Fruit fly (Drosophila melanogaster) whole organism, embryonic: ENCODE measurements around the gene dlg1.

Experiments used
- ATbp ChIP-seq: fragments of 200-800 bp; sonication (Bioruptor generic); optimal IDR thresholded peaks from 2 replicates; lab custom pipeline; 2017; ENCODE audit warnings: missing biosample characterization, mild to moderate bottlenecking, missing genetic modification characterization, missing genetic modification reagents
- BEAF-32 ChIP-seq: fragments of 200-800 bp; sonication (Bioruptor generic); optimal IDR thresholded peaks from 3 replicates; lab custom pipeline; 2017; ENCODE audit warnings: missing biosample characterization, missing genetic modification characterization, mild to moderate bottlenecking, moderate library complexity, missing genetic modification reagents
- BtbVII ChIP-seq: fragments of 200-800 bp; sonication (Bioruptor generic); optimal IDR thresholded peaks from 3 replicates; lab custom pipeline; 2017; ENCODE audit warnings: missing biosample characterization, mild to moderate bottlenecking, missing genetic modification characterization
- CG1024 ChIP-seq: fragments of 200-800 bp; sonication (Bioruptor generic); IDR thresholded peaks from 2 replicates; pipeline ENCODE4 v1.3.6; 2022; ENCODE audit warnings: missing biosample characterization, missing genetic modification characterization
- CG12155 ChIP-seq: fragments of 200-800 bp; sonication (Bioruptor generic); optimal IDR thresholded peaks from 3 replicates; lab custom pipeline; 2016; ENCODE audit warnings: missing biosample characterization, missing genetic modification characterization
- CG13287 ChIP-seq: fragments of 200-800 bp; sonication (Bioruptor generic); IDR thresholded peaks from 2 replicates; pipeline ENCODE4 v1.3.6; 2022; ENCODE audit warnings: missing biosample characterization, missing genetic modification characterization; ENCODE audit not compliant: partially characterized antibody
- CG13296 ChIP-seq: fragments of 200-800 bp; sonication (Bioruptor generic); optimal IDR thresholded peaks from 3 replicates; lab custom pipeline; 2018; ENCODE audit warnings: missing biosample characterization, mild to moderate bottlenecking, missing genetic modification characterization
- CG14441 ChIP-seq: fragments of 200-800 bp; sonication (Bioruptor generic); IDR thresholded peaks from 2 replicates; pipeline ENCODE4 v1.3.6; 2022; ENCODE audit warnings: missing biosample characterization, missing genetic modification characterization
- CG15479 ChIP-seq: fragments of 200-800 bp; sonication (Bioruptor generic); optimal IDR thresholded peaks from 3 replicates; lab custom pipeline; 2019; ENCODE audit warnings: missing biosample characterization, mild to moderate bottlenecking, missing genetic modification characterization, moderate library complexity
- CG15601 ChIP-seq: fragments of 200-800 bp; sonication (Bioruptor generic); optimal IDR thresholded peaks from 3 replicates; lab custom pipeline; 2019; ENCODE audit warnings: missing biosample characterization, mild to moderate bottlenecking, missing genetic modification characterization, moderate library complexity
- CG17361 ChIP-seq: fragments of 200-800 bp; sonication (Bioruptor generic); IDR thresholded peaks from 3 replicates; pipeline ENCODE4 v1.3.6; 2022; ENCODE audit warnings: missing biosample characterization, missing genetic modification characterization
- CG2116 ChIP-seq: fragments of 200-800 bp; sonication (Bioruptor generic); optimal IDR thresholded peaks from 3 replicates; lab custom pipeline; 2018; ENCODE audit warnings: missing biosample characterization, mild to moderate bottlenecking, missing genetic modification characterization
- CG2202 ChIP-seq: fragments of 200-800 bp; sonication (Bioruptor generic); optimal IDR thresholded peaks from 2 replicates; lab custom pipeline; 2018; ENCODE audit warnings: missing biosample characterization, mild to moderate bottlenecking, missing genetic modification characterization
- CG3163 ChIP-seq: fragments of 200-800 bp; sonication (Bioruptor generic); optimal IDR thresholded peaks from 3 replicates; lab custom pipeline; 2016; ENCODE audit warnings: missing biosample characterization, missing genetic modification characterization
- CG4282 ChIP-seq: fragments of 200-800 bp; sonication (Bioruptor generic); optimal IDR thresholded peaks from 2 replicates; lab custom pipeline; 2016; ENCODE audit warnings: missing biosample characterization, missing genetic modification characterization
- CG6175 ChIP-seq: fragments of 200-800 bp; sonication (Bioruptor generic); IDR thresholded peaks from 3 replicates; pipeline ENCODE4 v1.3.6; 2022; ENCODE audit warnings: missing biosample characterization, missing genetic modification characterization
- CG7271 ChIP-seq: fragments of 200-800 bp; sonication (Bioruptor generic); optimal IDR thresholded peaks from 2 replicates; lab custom pipeline; 2018; ENCODE audit warnings: missing biosample characterization, mild to moderate bottlenecking, missing genetic modification characterization, moderate library complexity
- CG8765 ChIP-seq: fragments of 200-800 bp; sonication (Bioruptor generic); IDR thresholded peaks from 2 replicates; pipeline ENCODE4 v1.3.6; 2022; ENCODE audit warnings: missing biosample characterization, missing genetic modification characterization
- CG8944 ChIP-seq: fragments of 200-800 bp; sonication (Bioruptor generic); optimal IDR thresholded peaks from 3 replicates; lab custom pipeline; 2016; ENCODE audit warnings: missing biosample characterization, missing genetic modification characterization
- CG9932 ChIP-seq: fragments of 200-800 bp; sonication (Bioruptor generic); IDR thresholded peaks from 2 replicates; pipeline ENCODE4 v1.3.6; 2022; ENCODE audit warnings: missing biosample characterization, missing genetic modification characterization
- CkIIα-i1 ChIP-seq: fragments of 200-800 bp; sonication (Bioruptor generic); IDR thresholded peaks from 2 replicates; pipeline ENCODE4 v1.3.6; 2022; ENCODE audit warnings: missing biosample characterization, missing genetic modification characterization
- Doc2 ChIP-seq: fragments of 200-800 bp; sonication (Bioruptor generic); IDR thresholded peaks from 2 replicates; pipeline ENCODE4 v1.3.6; 2022; ENCODE audit warnings: missing biosample characterization, missing genetic modification characterization
- Dref ChIP-seq: fragments of 200-800 bp; sonication (Bioruptor generic); IDR thresholded peaks from 2 replicates; pipeline ENCODE4 v1.3.6; 2022; ENCODE audit warnings: missing biosample characterization, missing genetic modification characterization
- Fer1 ChIP-seq: fragments of 200-800 bp; sonication (Bioruptor generic); optimal IDR thresholded peaks from 2 replicates; lab custom pipeline; 2017; ENCODE audit warnings: missing biosample characterization, mild to moderate bottlenecking, missing genetic modification characterization
- Gug ChIP-seq: fragments of 200-800 bp; sonication (Bioruptor generic); IDR thresholded peaks from 4 replicates; pipeline ENCODE4 v1.3.6; 2022; ENCODE audit warnings: missing biosample characterization, missing genetic modification characterization
- H2.0 ChIP-seq: fragments of 200-800 bp; sonication (Bioruptor generic); IDR thresholded peaks from 2 replicates; pipeline ENCODE4 v1.3.6; 2022; ENCODE audit warnings: missing biosample characterization, missing genetic modification characterization
- HHEX ChIP-seq: fragments of 200-800 bp; sonication (Bioruptor generic); optimal IDR thresholded peaks from 3 replicates; lab custom pipeline; 2017; ENCODE audit warnings: missing biosample characterization, mild to moderate bottlenecking, missing genetic modification characterization, missing genetic modification reagents
- HLHmδ ChIP-seq: fragments of 200-800 bp; sonication (Bioruptor generic); optimal IDR thresholded peaks from 2 replicates; lab custom pipeline; 2018; ENCODE audit warnings: missing biosample characterization, mild to moderate bottlenecking, missing genetic modification characterization, moderate library complexity
- Hr3 ChIP-seq: fragments of 200-800 bp; sonication (Bioruptor generic); optimal IDR thresholded peaks from 3 replicates; lab custom pipeline; 2016; ENCODE audit warnings: missing biosample characterization, missing genetic modification characterization
- Jarid2 ChIP-seq: fragments of 200-800 bp; sonication (Bioruptor generic); optimal IDR thresholded peaks from 3 replicates; lab custom pipeline; 2017; ENCODE audit warnings: mild to moderate bottlenecking, missing biosample characterization, missing genetic modification reagents, missing genetic modification characterization
- Nf-YA ChIP-seq: fragments of 200-800 bp; sonication (Bioruptor generic); IDR thresholded peaks from 2 replicates; pipeline ENCODE4 v1.3.6; 2022; ENCODE audit warnings: missing biosample characterization, missing genetic modification characterization
- Oli ChIP-seq: fragments of 200-800 bp; sonication (Bioruptor generic); optimal IDR thresholded peaks from 2 replicates; lab custom pipeline; 2018; ENCODE audit warnings: missing biosample characterization, mild to moderate bottlenecking, missing genetic modification characterization, moderate library complexity
- Sox100B ChIP-seq: fragments of 200-800 bp; sonication (Bioruptor generic); optimal IDR thresholded peaks from 3 replicates; lab custom pipeline; 2018; ENCODE audit warnings: missing biosample characterization, mild to moderate bottlenecking, missing genetic modification characterization
- TFAM ChIP-seq: fragments of 200-800 bp; sonication (Bioruptor generic); optimal IDR thresholded peaks from 2 replicates; lab custom pipeline; 2017; ENCODE audit warnings: missing biosample characterization, missing genetic modification characterization, inconsistent platforms
- abd-A ChIP-seq: fragments of 200-800 bp; sonication (Bioruptor generic); optimal IDR thresholded peaks from 3 replicates; lab custom pipeline; 2019; ENCODE audit warnings: missing biosample characterization, mild to moderate bottlenecking, missing genetic modification characterization, moderate library complexity
- dmrt11E ChIP-seq: fragments of 200-800 bp; sonication (Bioruptor generic); optimal IDR thresholded peaks from 3 replicates; lab custom pipeline; 2018; ENCODE audit warnings: missing biosample characterization, mild to moderate bottlenecking, missing genetic modification characterization, moderate library complexity
- gcm2 ChIP-seq: fragments of 200-800 bp; sonication (Bioruptor generic); optimal IDR thresholded peaks from 2 replicates; lab custom pipeline; 2016; ENCODE audit warnings: missing biosample characterization, missing genetic modification characterization
- grau ChIP-seq: fragments of 200-800 bp; optimal IDR thresholded peaks from 3 replicates; lab custom pipeline; 2019; ENCODE audit warnings: missing biosample characterization, mild to moderate bottlenecking, missing genetic modification characterization, moderate library complexity
- gsb-n ChIP-seq: fragments of 200-800 bp; sonication (Bioruptor generic); optimal IDR thresholded peaks from 3 replicates; lab custom pipeline; 2018; ENCODE audit warnings: missing biosample characterization, mild to moderate bottlenecking, missing genetic modification characterization
- insv ChIP-seq, 2 experiments: fragments of 200-800 bp; sonication (Bioruptor generic); optimal IDR thresholded peaks; 3 replicates each; lab custom pipeline; 2016 to 2018; ENCODE audit warnings: missing biosample characterization in 2 of 2, missing genetic modification characterization in 2 of 2
- jing ChIP-seq: fragments of 200-800 bp; sonication (Bioruptor generic); optimal IDR thresholded peaks from 2 replicates; lab custom pipeline; 2018; ENCODE audit warnings: missing biosample characterization, mild to moderate bottlenecking, missing genetic modification characterization
- luna ChIP-seq: fragments of 200-800 bp; sonication (Bioruptor generic); optimal IDR thresholded peaks from 2 replicates; lab custom pipeline; 2016; ENCODE audit warnings: missing biosample characterization, missing genetic modification characterization
- pb ChIP-seq: fragments of 200-800 bp; sonication (Bioruptor generic); optimal IDR thresholded peaks from 3 replicates; lab custom pipeline; 2016; ENCODE audit warnings: missing biosample characterization, missing genetic modification characterization
- peb ChIP-seq: fragments of 200-800 bp; sonication (Bioruptor generic); IDR thresholded peaks from 2 replicates; pipeline ENCODE4 v1.3.6; 2022; ENCODE audit warnings: missing biosample characterization, missing genetic modification characterization
- pum ChIP-seq: fragments of 200-800 bp; sonication (Bioruptor generic); optimal IDR thresholded peaks from 2 replicates; lab custom pipeline; 2016; ENCODE audit warnings: missing biosample characterization, missing genetic modification characterization
- ro ChIP-seq: fragments of 200-800 bp; sonication (Bioruptor generic); IDR thresholded peaks from 2 replicates; pipeline ENCODE4 v1.3.6; 2022; ENCODE audit warnings: missing biosample characterization, missing genetic modification characterization
- seq ChIP-seq: fragments of 200-800 bp; sonication (Bioruptor generic); IDR thresholded peaks from 2 replicates; pipeline ENCODE4 v1.3.6; 2022; ENCODE audit warnings: missing biosample characterization, missing genetic modification characterization
- ttk ChIP-seq: fragments of 200-800 bp; sonication (Bioruptor generic); IDR thresholded peaks from 2 replicates; pipeline ENCODE4 v2.1.2; 2022; ENCODE audit warnings: missing biosample characterization, missing genetic modification characterization
- unc-4 ChIP-seq: fragments of 200-800 bp; sonication (Bioruptor generic); IDR thresholded peaks from 2 replicates; pipeline ENCODE4 v1.3.6; 2022; ENCODE audit warnings: missing biosample characterization, missing genetic modification characterization; ENCODE audit not compliant: partially characterized antibody
- wek ChIP-seq: fragments of 200-800 bp; sonication (Bioruptor generic); optimal IDR thresholded peaks from 3 replicates; lab custom pipeline; 2018; ENCODE audit warnings: missing biosample characterization, mild to moderate bottlenecking, missing genetic modification characterization, moderate library complexity

Gene dlg1

dm6 chrX:11454189-11454882 is 84.9 kb downstream of the dlg1 start, which contains the start of the genes Evi5 and HP5 (continued):
- TF ChIP-seq seq (GFP tag; lab: Robert Waterston, UW) = no peak
- no peak for TF ChIP-seq pb (GFP tag; lab: Kevin White, UChicago)
- TF ChIP-seq Gug (GFP tag; lab: Robert Waterston, UW) = peak; percentile 82
- peak; percentile 54; the same call in 1 of the 3 replicates for TF ChIP-seq CG6175
- TF ChIP-seq Fer1 (GFP tag; lab: Kevin White, UChicago) = peak; percentile 15
- TF ChIP-seq insv (GFP tag; optimal IDR thresholded peaks at IDR 0.05; lab: Kevin White, UChicago) = no peak
- TF ChIP-seq HHEX (GFP tag; lab: Kevin White, UChicago) = no peak
- peak; percentile 56 for TF ChIP-seq grau
- no peak for TF ChIP-seq ATbp (GFP tag; lab: Kevin White, UChicago)
- no peak for TF ChIP-seq jing (GFP tag; lab: Kevin White, UChicago)
- no peak for TF ChIP-seq ro
- no peak for TF ChIP-seq TFAM (GFP tag; lab: Kevin White, UChicago)
- no peak for TF ChIP-seq CG15479 (GFP tag; lab: Kevin White, UChicago)
- TF ChIP-seq CG12155 (GFP tag; lab: Kevin White, UChicago) = peak; percentile 44
- TF ChIP-seq CG15601 (tag; lab: Kevin White, UChicago) = peak; percentile 59
- no peak for TF ChIP-seq gcm2 (GFP tag; lab: Kevin White, UChicago)
- peak; percentile 48 for TF ChIP-seq pum (GFP tag; lab: Kevin White, UChicago)
- peak; percentile 35; the same call in 1 of the 2 replicates for TF ChIP-seq unc-4 (GFP tag; lab: Robert Waterston, UW)
- TF ChIP-seq Dref (GFP tag; lab: Robert Waterston, UW) = peak; percentile 74
- peak; percentile 21 for TF ChIP-seq Oli (tag; lab: Kevin White, UChicago)
- TF ChIP-seq Hr3 (GFP tag; lab: Kevin White, UChicago) = peak; percentile 26
- no peak for TF ChIP-seq CG2202 (tag; lab: Kevin White, UChicago)
- TF ChIP-seq ttk (GFP tag; lab: Robert Waterston, UW) = no peak; the same call in 1 of the 2 replicates
- TF ChIP-seq CG13287 (GFP tag; lab: Robert Waterston, UW) = peak; percentile 57; the same call in 1 of the 2 replicates
- TF ChIP-seq Nf-YA = no peak
- no peak for TF ChIP-seq peb (GFP tag; lab: Robert Waterston, UW)
- TF ChIP-seq wek (GFP tag; lab: Kevin White, UChicago) = no peak
- no peak for TF ChIP-seq Doc2 (GFP tag; lab: Robert Waterston, UW)
- TF ChIP-seq CG1024 = 0 out of 2 replicates have a peak, but pooled peaks have one; percentile 20
- no peak for TF ChIP-seq BtbVII (GFP tag; lab: Kevin White, UChicago)
- TF ChIP-seq Sox100B (GFP tag; lab: Kevin White, UChicago) = no peak
- peak; percentile 74; the same call in 1 of the 2 replicates for TF ChIP-seq CG14441
- TF ChIP-seq CG8944 = peak; percentile 41
- no peak for TF ChIP-seq CG7271 (tag; lab: Kevin White, UChicago)
- peak; percentile 58 for TF ChIP-seq CG2116 (GFP tag; lab: Kevin White, UChicago)
- TF ChIP-seq HLHmδ (GFP tag; lab: Kevin White, UChicago) = no peak
- no peak for TF ChIP-seq dmrt11E (tag; lab: Kevin White, UChicago)
- peak; percentile 50; the same call in 1 of the 2 replicates for TF ChIP-seq H2.0 (GFP tag; lab: Robert Waterston, UW)
- no peak for TF ChIP-seq CG13296 (GFP tag; lab: Kevin White, UChicago)
- no peak for TF ChIP-seq gsb-n (tag; lab: Kevin White, UChicago)
- peak; percentile 61; the same call in 2 of the 3 replicates for TF ChIP-seq CG17361 (GFP tag; lab: Robert Waterston, UW)
- TF ChIP-seq CkIIα-i1 (GFP tag; lab: Robert Waterston, UW) = no peak
- TF ChIP-seq BEAF-32 (GFP tag; lab: Kevin White, UChicago) = peak; percentile 72
- no peak for TF ChIP-seq CG3163
- TF ChIP-seq CG8765 (GFP tag; lab: Robert Waterston, UW) = peak; percentile 31
- TF ChIP-seq CG4282 (GFP tag; lab: Kevin White, UChicago) = peak; percentile 60
- TF ChIP-seq Jarid2 (GFP tag; lab: Kevin White, UChicago) = peak; percentile 63
- peak; percentile 6 for TF ChIP-seq luna
- TF ChIP-seq CG9932 = peak; percentile 83
- peak; percentile 18 for TF ChIP-seq abd-A (tag; lab: Kevin White, UChicago)
